Worm (Caenorhabditis elegans): ENCODE measurements around the gene C50E10.2.

The C50E10.2 gene

ce11 chrII:12339152-12339551 lies 29.6 kb upstream of the C50E10.2 start (continued):
- TF ChIP-seq T26A5.8 (tag; optimal IDR thresholded peaks at IDR 0.05): no peak
- peak; percentile 56 for TF ChIP-seq ceh-27 (GFP tag; optimal IDR thresholded peaks at IDR 0.05)

ce11 chrII:12335430-12335829 lies 25.9 kb upstream of the C50E10.2 start, which contains the start of gene sre-52:
sre-52 (plus strand) TSS chrII:12335730.
- TF ChIP-seq nhr-179 (tag; optimal IDR thresholded peaks at IDR 0.05) (no peak), lin-40 (tag; optimal IDR thresholded peaks at IDR 0.05) (no peak), rec-8 (tag; optimal IDR thresholded peaks at IDR 0.05) (no peak), let-607 (tag; optimal IDR thresholded peaks at IDR 0.05) (no peak), B0019.2 (GFP tag; conservative IDR thresholded peaks at IDR 0.05) (no peak), F33H1.4 (GFP tag; IDR thresholded peaks at IDR 0.05) (no peak), Y95B8A.8 (GFP tag; IDR thresholded peaks at IDR 0.05) (no peak), pbrm-1 (GFP tag; IDR thresholded peaks at IDR 0.05) (no peak), attf-6 (GFP tag; IDR thresholded peaks at IDR 0.05) (no peak), ccch-3 (GFP tag; optimal IDR thresholded peaks at IDR 0.05) (no peak), F57C9.4 (tag; optimal IDR thresholded peaks at IDR 0.05) (no peak), ceh-91 (GFP tag; IDR thresholded peaks at IDR 0.05) (no peak), F22D6.2 (tag; optimal IDR thresholded peaks at IDR 0.05) (no peak), attf-5 (GFP tag; optimal IDR thresholded peaks at IDR 0.05) (no peak), die-1 (tag; optimal IDR thresholded peaks at IDR 0.05) (no peak), pha-4 (tag; optimal IDR thresholded peaks at IDR 0.05) (no peak), F49E8.2 (tag; optimal IDR thresholded peaks at IDR 0.05; ENCODE audit: insufficient read depth) (no peak), ztf-25 (GFP tag; IDR thresholded peaks at IDR 0.05) (no peak), ceh-100 (GFP tag; IDR thresholded peaks at IDR 0.05) (no peak)

- TF ChIP-seq sdz-38 (tag; optimal IDR thresholded peaks at IDR 0.05) (no peak), F39B2.1 (GFP tag; IDR thresholded peaks at IDR 0.05) (no peak), ceh-79 (tag; optimal IDR thresholded peaks at IDR 0.05) (no peak), egl-18 (GFP tag; IDR thresholded peaks at IDR 0.05) (no peak), F23B12.7 (tag; optimal IDR thresholded peaks at IDR 0.05; ENCODE audit: insufficient read depth) (no peak), ZK185.1 (tag; optimal IDR thresholded peaks at IDR 0.05; ENCODE audit: poor library complexity, severe bottlenecking) (no peak)
These were observed 23.1 kb upstream of the C50E10.2 start, which contains the start of gene sre-54 for ce11 chrII:12332624-12333023. sre-54 (plus strand) TSS chrII:12332924.

- TF ChIP-seq C06A6.2 (GFP tag; conservative IDR thresholded peaks at IDR 0.05) (no peak), dpl-1 (GFP tag; optimal IDR thresholded peaks at IDR 0.05) (no peak), rpc-1 (optimal IDR thresholded peaks at IDR 0.05) (no peak), rpc-1 (tag; optimal IDR thresholded peaks at IDR 0.05) (no peak), athp-1 (tag; optimal IDR thresholded peaks at IDR 0.05) (no peak), bed-1 (GFP tag; IDR thresholded peaks at IDR 0.05) (no peak), ets-4 (GFP tag; optimal IDR thresholded peaks at IDR 0.05) (no peak), rec-8 (tag; optimal IDR thresholded peaks at IDR 0.05) (no peak), madf-3 (GFP tag; IDR thresholded peaks at IDR 0.05) (no peak)
These were observed 19.5 kb upstream of the C50E10.2 start, which contains the start of gene sre-55 for ce11 chrII:12328994-12329393. sre-55 (plus strand) TSS chrII:12329294.

Data from whole organism, young adult.